Worm (Caenorhabditis elegans): Measurements from ENCODE around the gene xtr-2.

The xtr-2 gene

DNA sequence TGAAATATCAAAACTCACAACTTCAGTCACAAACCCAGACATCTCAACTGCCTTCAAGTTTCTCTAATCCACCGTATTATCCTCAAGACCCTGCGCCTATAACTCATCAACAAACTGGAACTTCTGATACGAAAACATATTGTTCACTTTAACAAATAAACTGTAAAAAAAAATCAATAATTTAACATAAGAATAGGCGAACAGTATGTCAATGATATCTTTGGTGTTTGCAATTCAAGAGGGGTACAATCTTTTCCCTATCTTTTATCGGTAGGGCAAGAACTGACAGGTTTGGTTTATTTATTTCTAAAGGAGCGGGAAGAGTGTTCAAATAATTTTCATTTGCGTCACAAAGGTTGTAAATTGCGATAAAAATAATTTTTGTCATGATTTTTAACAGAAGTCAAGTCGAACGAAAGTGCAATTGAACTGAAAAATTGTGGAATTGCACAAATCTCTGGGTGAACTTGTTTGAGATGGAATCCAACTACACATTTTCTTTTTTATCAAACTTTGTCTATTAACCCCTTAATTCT is 47.7 kb downstream of the xtr-2 start (continued):
- TF ChIP-seq B0035.1 (tag; optimal IDR thresholded peaks at IDR 0.05) (peak; percentile 95), sptf-2 (GFP tag; optimal IDR thresholded peaks at IDR 0.05) (peak; percentile 38), lin-54 (GFP tag; optimal IDR thresholded peaks at IDR 0.05) (peak; percentile 88), madf-8 (GFP tag; conservative IDR thresholded peaks at IDR 0.05) (no peak), bed-2 (GFP tag; IDR thresholded peaks at IDR 0.05) (peak; percentile 29; the same call in 1 of the 2 replicates), aptf-2 (GFP tag; conservative IDR thresholded peaks at IDR 0.05) (no peak), let-526 (GFP tag; IDR thresholded peaks at IDR 0.05) (peak; percentile 81), pha-4 (tag; optimal IDR thresholded peaks at IDR 0.05) (peak; percentile 97), lsy-27 (tag; optimal IDR thresholded peaks at IDR 0.05; ENCODE audit: borderline replicate concordance, insufficient read depth) (no peak), ets-4 (GFP tag; optimal IDR thresholded peaks at IDR 0.05) (peak; percentile 89), F23B12.7 (tag; optimal IDR thresholded peaks at IDR 0.05; ENCODE audit: insufficient read depth) (peak; percentile 97), ztf-18 (tag; optimal IDR thresholded peaks at IDR 0.05) (peak; percentile 79), ztf-25 (GFP tag; IDR thresholded peaks at IDR 0.05) (no peak), nhr-179 (tag; optimal IDR thresholded peaks at IDR 0.05) (peak; percentile 81), somi-1 (GFP tag; optimal IDR thresholded peaks at IDR 0.05) (peak; percentile 97), hlh-12 (tag; optimal IDR thresholded peaks at IDR 0.05) (no peak), ceh-91 (GFP tag; IDR thresholded peaks at IDR 0.05) (no peak), F57C9.4 (tag; optimal IDR thresholded peaks at IDR 0.05) (peak; percentile 71), pbrm-1 (GFP tag; IDR thresholded peaks at IDR 0.05) (peak; percentile 90), unc-130 (GFP tag; optimal IDR thresholded peaks at IDR 0.05) (peak; percentile 33), fkh-3 (tag; optimal IDR thresholded peaks at IDR 0.05) (no peak), rcor-1 (GFP tag; IDR thresholded peaks at IDR 0.05) (peak; percentile 94), Y79H2A.3 (GFP tag; conservative IDR thresholded peaks at IDR 0.05) (no peak), repo-1 (tag; optimal IDR thresholded peaks at IDR 0.05) (peak; percentile 99), F37B4.10 (GFP tag; IDR thresholded peaks at IDR 0.05) (no peak), tlf-1 (GFP tag; optimal IDR thresholded peaks at IDR 0.05) (peak; percentile 97), snpc-1.3 (tag; optimal IDR thresholded peaks at IDR 0.05; ENCODE audit: insufficient read depth) (no peak), ZK185.1 (tag; optimal IDR thresholded peaks at IDR 0.05; ENCODE audit: poor library complexity, severe bottlenecking) (peak; percentile 99), bed-1 (GFP tag; IDR thresholded peaks at IDR 0.05) (no peak), Y95B8A.8 (GFP tag; IDR thresholded peaks at IDR 0.05) (no peak), egrh-3 (GFP tag; IDR thresholded peaks at IDR 0.05) (0 out of 2 replicates have a peak, but pooled peaks have one; percentile 16), snpc-4 (GFP tag; optimal IDR thresholded peaks at IDR 0.05) (peak; percentile 51), snpc-4 (tag; optimal IDR thresholded peaks at IDR 0.05) (peak; percentile 71 to 86 (median 82)), F52B5.7 (tag; optimal IDR thresholded peaks at IDR 0.05) (peak; percentile 77), akir-1 (GFP tag; optimal IDR thresholded peaks at IDR 0.05) (peak; percentile 70), Y56A3A.18 (GFP tag; IDR thresholded peaks at IDR 0.05) (peak; percentile 98), C06A6.2 (GFP tag; conservative IDR thresholded peaks at IDR 0.05) (peak; percentile 95), attf-5 (GFP tag; optimal IDR thresholded peaks at IDR 0.05) (peak; percentile 54), nhr-80 (tag; optimal IDR thresholded peaks at IDR 0.05) (peak; percentile 96), ceh-58 (GFP tag; IDR thresholded peaks at IDR 0.05) (no peak), gei-17 (GFP tag; optimal IDR thresholded peaks at IDR 0.05) (peak; percentile 97), nhr-120 (GFP tag; IDR thresholded peaks at IDR 0.05) (no peak), B0336.3 (GFP tag; IDR thresholded peaks at IDR 0.05) (peak; percentile 99), ama-1 (optimal IDR thresholded peaks at IDR 0.05) (no peak), ama-1 (GFP tag; optimal IDR thresholded peaks at IDR 0.05) (peak in 1 of 2 experiments; percentile 73), zfh-2 (GFP tag; conservative IDR thresholded peaks at IDR 0.05) (no peak), F39B2.1 (GFP tag; IDR thresholded peaks at IDR 0.05) (no peak), ztf-6 (GFP tag; IDR thresholded peaks at IDR 0.05) (0 out of 2 replicates have a peak, but pooled peaks have one; percentile 62), madf-10 (tag; optimal IDR thresholded peaks at IDR 0.05) (peak; percentile 96)

All from whole organism, young adult.